Fruit fly (Drosophila melanogaster) whole organism, larva: ENCODE data around the gene Mkp.

Source experiments
- noc ChIP-seq: fragments of 200-800 bp; sonication (Bioruptor generic); optimal IDR thresholded peaks from 3 replicates; lab custom pipeline; 2019; ENCODE audit warnings: missing biosample characterization, mild to moderate bottlenecking, missing genetic modification characterization, moderate library complexity

Gene Mkp

DNA sequence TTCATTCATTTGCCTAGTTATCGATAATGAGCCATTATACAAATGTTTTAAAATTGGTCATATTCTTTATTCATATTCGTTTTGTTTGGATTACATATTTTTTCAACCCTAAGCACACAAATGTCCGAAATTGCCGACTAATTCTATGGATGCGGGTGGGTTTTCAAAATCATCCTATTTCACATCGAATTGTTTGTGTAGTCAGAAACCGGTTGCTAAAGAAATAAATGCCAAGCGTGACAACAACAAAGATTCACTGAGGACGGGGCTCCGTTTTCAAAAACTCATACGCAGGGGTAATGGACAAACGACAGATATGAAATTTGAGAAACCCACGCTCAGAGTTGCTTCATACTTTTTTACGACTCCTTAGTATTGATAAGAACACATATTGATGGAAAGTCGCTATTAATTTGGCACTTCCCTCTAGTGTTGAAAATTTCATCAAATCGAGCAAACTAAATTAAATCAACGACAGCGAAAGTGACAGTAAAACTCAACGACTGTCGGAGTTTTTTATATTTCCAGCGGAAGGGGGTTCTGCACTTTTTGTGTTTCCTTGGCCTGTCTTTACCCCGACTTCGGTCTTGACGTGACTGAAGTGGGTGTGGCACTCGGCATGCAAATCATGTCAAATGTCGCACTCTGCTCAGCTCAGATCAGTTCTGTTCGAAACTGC, 24.8 kb downstream of the Mkp start:
- TF ChIP-seq noc (tag; lab: Kevin White, UChicago): no peak

DNA sequence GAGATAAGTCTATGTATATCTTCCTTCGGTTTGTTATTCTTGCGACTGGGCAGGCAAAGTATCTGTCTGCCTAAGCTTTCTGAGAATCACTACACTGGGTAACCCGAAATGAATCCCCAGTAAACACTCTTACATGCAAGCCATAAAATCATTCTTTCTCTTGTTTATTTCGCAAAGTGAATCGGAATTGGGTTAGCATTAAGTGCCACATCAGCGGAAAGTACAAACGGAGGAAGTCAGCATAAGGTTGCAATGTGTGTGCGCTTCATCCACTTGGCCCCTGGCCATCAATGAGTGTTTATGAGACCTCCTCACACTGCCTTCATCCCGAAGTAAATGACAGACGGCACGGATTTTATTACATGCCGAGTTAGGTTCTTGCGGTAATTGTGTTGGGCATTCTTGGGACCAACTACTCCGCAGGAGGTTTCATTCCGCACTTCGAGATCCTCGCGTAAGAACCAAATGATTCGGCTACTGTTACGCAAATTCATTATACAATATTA, 26.6 kb downstream of the Mkp start:
- TF ChIP-seq noc (tag; lab: Kevin White, UChicago): no peak

DNA sequence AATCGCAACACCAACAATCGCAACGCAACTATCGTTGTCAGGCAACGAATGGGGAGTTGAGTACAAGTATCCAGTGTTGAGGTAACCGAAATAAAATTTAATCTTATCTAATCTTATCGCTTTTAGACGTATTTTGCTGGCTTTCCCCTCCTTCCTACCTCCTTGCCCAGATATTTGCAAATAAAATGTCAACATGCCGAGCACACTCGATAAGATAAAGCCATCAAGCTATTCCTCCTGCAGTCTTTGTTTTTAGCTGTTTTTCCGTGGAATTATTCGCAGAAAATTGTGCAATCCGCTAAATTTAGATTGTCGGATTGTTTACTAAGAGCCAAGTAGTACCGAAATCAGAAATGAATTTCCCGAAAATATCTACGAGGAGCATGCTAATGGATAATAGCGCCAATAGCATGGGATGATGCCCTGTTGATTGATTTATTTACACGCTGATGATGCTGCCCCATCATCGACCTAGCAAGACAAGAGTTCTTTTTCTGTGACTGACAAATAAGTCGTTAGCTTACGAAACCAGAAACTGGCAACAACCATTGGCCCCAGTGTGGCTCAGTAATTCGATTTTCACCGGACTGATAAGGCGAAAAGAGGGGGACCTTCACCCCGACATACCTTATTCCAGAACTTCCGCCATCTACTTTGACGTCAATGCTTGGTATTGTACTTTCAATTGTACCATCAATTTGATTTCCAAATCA, 27.6 kb downstream of the Mkp start:
- peak; percentile 70 for TF ChIP-seq noc (tag; lab: Kevin White, UChicago)

DNA sequence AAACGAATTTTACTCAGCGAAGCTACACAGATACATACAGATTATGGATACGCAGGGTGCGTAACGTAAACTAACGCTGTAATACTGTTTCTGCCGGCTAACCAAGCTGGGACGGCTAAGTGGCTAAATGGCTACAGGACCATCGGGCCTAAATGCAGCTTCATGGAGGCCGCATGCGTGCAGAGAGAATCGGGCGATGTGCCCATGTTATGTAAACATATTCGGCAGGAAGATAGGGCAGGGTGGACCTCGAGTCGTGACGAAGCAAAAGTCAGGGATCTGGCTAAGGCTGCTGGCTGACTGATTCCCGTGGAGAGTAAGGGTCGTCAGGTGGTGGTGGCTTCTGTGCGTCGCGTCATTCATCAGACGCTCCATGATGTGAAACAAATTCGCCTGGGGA, 30.7 kb downstream of the Mkp start:
- TF ChIP-seq noc (tag; lab: Kevin White, UChicago): no peak

DNA sequence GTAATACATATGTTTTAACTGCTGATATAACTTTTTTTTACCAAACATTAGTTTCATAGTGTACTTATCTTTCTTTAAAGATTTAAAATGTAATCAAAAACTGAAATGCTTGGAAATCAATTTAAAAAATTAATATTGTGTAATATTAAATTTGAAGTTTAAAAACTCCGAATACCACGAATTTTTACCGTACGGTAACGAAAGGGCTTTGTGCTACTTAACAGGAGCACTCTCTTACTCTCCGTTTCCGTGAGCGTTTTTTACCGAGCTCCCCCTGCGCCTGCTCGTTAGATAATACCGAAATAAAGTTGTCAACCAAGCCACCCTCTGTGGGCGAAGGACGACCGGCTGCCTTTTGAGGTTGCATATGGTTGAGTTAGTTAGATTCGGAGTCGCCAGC, 31.9 kb downstream of the Mkp start, which contains the start of the genes Dic61B and p130CAS:
Dic61B (minus strand) TSS at position 101 of the 400 bp plus-strand sequence.
p130CAS (plus strand) TSS at position 396 of the 400 bp plus-strand sequence.
- no peak for TF ChIP-seq noc (tag; lab: Kevin White, UChicago)

dm6 chr3L:145998-146576, 38.3 kb downstream of the Mkp start, which contains the start of gene CG6845:
CG6845 (plus strand) TSS chr3L:146433.
- TF ChIP-seq noc (tag; lab: Kevin White, UChicago): no peak

DNA sequence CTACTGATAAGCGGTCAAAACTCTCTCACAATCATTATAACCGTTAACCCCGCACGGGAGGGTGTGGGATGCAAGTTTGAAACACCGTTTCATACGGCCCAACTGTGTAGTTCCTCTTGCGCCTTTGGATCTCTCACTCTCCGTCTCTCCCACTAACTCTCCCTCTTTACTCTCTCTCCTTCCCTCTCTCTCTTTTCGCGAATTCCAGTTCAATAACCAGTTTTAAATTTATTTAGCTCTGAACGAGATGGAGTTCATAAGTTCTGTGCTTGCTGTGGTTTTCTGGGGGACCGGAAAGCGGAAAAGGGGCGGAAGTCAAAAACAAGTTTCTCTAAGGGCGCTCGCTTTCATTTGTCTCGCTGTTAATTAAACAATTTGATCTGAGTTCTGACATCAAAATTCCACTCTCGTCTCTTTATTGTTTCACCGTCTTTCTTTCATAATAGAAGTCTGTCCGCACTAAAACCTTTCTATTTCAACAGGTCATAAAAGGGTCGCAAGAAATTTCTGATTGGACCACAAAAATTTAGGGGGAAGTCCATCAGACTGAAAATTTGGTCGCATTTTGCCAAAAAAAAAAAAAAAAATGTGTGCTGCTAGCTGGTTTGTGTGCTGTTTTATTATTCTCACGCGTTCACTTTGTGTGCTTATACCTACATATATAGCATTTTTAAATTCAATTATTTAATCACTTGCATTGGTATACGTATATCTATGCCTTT, 43.3 kb downstream of the Mkp start:
- TF ChIP-seq noc (tag; lab: Kevin White, UChicago): no peak

DNA sequence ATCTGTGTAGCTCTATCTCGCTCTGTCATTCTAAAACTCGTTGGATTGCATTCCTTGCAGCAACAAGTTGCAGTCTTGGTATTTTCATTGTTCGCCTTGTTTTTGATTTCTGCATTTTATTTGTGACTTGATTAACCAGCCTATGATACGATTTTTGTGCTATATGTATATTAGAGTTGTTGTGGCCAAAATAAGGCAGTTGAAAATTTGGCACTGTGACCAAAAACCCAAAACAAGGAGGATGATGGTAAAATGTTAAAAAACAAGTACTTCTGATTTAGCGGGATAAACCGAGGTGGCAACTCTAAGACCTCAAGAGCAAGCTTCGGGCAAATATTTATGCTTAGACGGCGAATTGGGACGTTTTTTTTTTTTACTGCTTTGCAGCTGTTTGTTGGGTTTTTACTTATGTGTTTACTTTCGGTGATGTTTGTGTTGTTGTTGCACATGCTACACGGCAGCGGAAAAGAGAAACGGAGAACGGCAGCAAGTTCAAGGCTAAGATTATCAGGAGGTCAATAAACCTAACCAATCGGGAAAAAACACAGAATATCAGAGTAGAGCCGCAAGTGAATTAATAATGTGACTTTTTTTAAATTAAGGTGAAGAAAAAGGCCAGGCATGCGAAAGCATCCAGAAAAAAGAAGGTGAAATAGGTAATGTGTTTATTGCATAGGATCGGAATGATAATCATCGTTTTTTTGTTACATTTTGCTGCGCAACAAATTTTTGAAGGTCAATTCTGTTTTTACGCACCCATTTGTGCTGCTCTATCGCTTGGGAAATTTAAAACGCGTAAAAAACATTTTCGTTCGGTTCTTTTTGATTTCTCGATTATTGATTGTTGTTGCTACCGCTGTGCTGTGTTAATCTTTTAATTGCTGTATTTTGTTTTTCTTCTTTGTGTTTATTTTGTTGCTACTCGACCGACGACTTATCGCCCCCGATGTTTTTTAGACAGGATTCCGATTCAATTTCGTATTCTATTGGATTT, 44.5 kb downstream of the Mkp start:
- no peak for TF ChIP-seq noc (tag; lab: Kevin White, UChicago)

DNA sequence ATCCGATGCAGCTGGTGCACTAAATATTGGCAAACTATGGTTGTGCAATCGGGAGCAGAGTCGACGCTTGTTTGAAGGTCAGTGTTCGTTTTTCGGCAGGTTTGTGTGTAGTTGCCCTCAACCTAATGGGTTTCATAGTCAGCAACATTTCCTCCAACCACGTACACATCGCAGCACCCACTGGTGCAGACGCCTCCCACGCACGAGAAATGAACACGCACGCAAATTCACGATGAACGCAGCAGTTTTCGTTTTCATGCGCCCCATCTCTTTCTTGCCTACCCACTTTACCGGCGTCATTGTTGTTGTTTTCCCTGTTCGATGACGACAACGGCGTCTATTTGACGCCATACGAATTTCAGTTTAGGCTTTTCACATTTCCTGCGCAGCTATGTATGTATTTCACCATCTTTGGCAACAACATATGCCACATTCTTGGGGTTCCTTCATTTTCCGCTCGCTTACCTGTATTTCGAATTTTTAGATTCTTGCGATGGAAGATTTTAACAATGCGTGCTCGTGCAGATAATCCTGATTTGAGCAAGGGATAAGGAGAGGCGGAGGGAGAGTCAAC, 46.7 kb downstream of the Mkp start:
- TF ChIP-seq noc (tag; lab: Kevin White, UChicago): no peak

- TF ChIP-seq noc (tag; lab: Kevin White, UChicago): no peak
These were observed 47.6 kb downstream of the Mkp start for dm6 chr3L:136591-137280.

DNA sequence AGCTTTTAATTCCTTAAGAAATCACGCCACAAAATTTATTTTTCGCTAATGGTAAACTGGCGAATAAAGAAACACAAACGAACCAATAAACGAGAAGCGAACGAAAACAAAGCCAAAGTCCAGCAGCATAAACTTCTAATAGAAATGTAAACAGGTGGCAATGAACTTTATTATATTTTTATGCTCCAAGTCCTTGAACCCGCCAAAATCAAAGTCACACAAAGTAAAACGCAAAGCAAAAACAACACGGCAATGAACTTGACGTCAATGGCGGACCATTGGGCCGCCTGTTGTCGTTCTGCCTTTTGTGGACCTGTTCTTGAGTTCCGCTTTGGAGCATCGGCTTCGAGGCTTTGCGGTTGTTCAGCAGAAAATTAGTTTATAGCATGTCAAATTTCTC, 49.5 kb downstream of the Mkp start:
- no peak for TF ChIP-seq noc (tag; lab: Kevin White, UChicago)

- no peak for TF ChIP-seq noc (tag; lab: Kevin White, UChicago)
These were observed 50.5 kb downstream of the Mkp start for dm6 chr3L:133806-134325.

dm6 chr3L:133383-133782, 51.0 kb downstream of the Mkp start:
- TF ChIP-seq noc (tag; lab: Kevin White, UChicago): no peak
